Fruit fly (Drosophila melanogaster) whole organism, adult: ENCODE results near the gene beta-Spec.

Source experiments
- CG14711 ChIP-seq: fragments of 200-800 bp; sonication (Bioruptor generic); optimal IDR thresholded peaks from 2 replicates; lab custom pipeline; 2018; ENCODE audit warnings: missing biosample characterization, mild to moderate bottlenecking, missing genetic modification characterization, moderate library complexity
- CG1620 ChIP-seq: fragments of 200-800 bp; sonication (Bioruptor generic); optimal IDR thresholded peaks from 2 replicates; lab custom pipeline; 2016; ENCODE audit warnings: missing biosample characterization, missing genetic modification characterization
- CG33017 ChIP-seq: fragments of 200-800 bp; sonication (Bioruptor generic); optimal IDR thresholded peaks from 2 replicates; lab custom pipeline; 2018; ENCODE audit warnings: missing biosample characterization, mild to moderate bottlenecking, missing genetic modification characterization, moderate library complexity
- CG7101 ChIP-seq: fragments of 200-800 bp; sonication (Bioruptor generic); optimal IDR thresholded peaks from 2 replicates; lab custom pipeline; 2018; ENCODE audit warnings: missing biosample characterization, mild to moderate bottlenecking, missing genetic modification characterization, moderate library complexity
- cnc ChIP-seq, 2 experiments: fragments of >200 bp; optimal IDR thresholded peaks; 2 replicates each; lab custom pipeline; 2017
- kay ChIP-seq: fragments of 200-800 bp; sonication (Bioruptor generic); peaks from one replicate; lab custom pipeline; 2016; ENCODE audit warnings: missing biosample characterization, missing genetic modification characterization, borderline replicate concordance
- ovo ChIP-seq: fragments of 200-800 bp; sonication (Bioruptor generic); optimal IDR thresholded peaks from 2 replicates; lab custom pipeline; 2016; ENCODE audit warnings: missing biosample characterization, missing genetic modification characterization

DNA sequence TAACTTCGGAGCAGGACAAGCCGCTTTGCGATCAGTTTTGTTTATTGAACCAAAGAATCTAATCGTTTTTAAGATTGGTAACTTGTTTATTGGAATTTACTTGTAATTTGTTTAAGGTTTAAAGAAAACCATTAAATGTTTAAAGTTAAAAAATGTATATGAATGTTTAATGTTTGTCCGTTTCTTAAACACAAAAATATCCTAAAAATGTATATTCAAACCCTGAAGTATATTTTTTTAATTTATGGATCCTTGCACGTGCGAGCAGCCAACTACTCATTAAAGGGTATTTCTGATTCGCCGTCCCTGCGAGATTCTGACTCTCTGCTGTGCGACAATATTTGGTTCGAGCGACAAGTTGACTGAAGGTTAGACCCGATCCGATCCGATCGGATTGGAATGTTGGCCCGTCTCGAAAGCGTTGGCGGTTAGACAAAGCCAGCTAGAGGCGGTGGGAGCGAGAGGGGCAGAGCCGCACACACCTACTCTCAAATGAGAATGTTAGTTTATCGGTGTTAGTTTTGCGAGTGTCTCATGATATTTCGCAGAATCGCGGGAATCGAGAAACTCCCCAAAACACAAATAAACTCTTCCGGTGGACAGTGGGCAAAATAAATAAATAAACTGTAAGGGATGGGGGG lies 41.8 kb downstream of the beta-Spec start:
- peak; percentile 90 for TF ChIP-seq CG7101 (tag; lab: Kevin White, UChicago)
- no peak for TF ChIP-seq ovo (GFP tag; lab: Kevin White, UChicago)
- peak; percentile 80 for TF ChIP-seq CG1620 (GFP tag; lab: Kevin White, UChicago)
- TF ChIP-seq kay = peak; percentile 83
- no peak for TF ChIP-seq cnc (optimal IDR thresholded peaks at IDR 0.05; lab: Kevin White, UChicago)
- peak; percentile 30 for TF ChIP-seq CG33017 (tag; lab: Kevin White, UChicago)
- peak; percentile 76 for TF ChIP-seq CG14711 (tag; lab: Kevin White, UChicago)
